Fruit fly (Drosophila melanogaster): Measurements from ENCODE around the gene CG13999.

dm6 chr2L:5961169-5961918, 5.1 kb upstream of the CG13999 start:
- no peak for TF ChIP-seq pad (GFP tag; optimal IDR thresholded peaks at IDR 0.05)
- TF ChIP-seq CG1620 (GFP tag; optimal IDR thresholded peaks at IDR 0.05): no peak
- TF ChIP-seq cic (GFP tag; optimal IDR thresholded peaks at IDR 0.05): no peak
- TF ChIP-seq kay (GFP tag; ENCODE audit: borderline replicate concordance): no peak
- no peak for TF ChIP-seq CG11617 (GFP tag; optimal IDR thresholded peaks at IDR 0.05)
- no peak for TF ChIP-seq CG7101 (tag; optimal IDR thresholded peaks at IDR 0.05)
- no peak for TF ChIP-seq toe (GFP tag; optimal IDR thresholded peaks at IDR 0.05)
- no peak for TF ChIP-seq CG5204 (GFP tag; optimal IDR thresholded peaks at IDR 0.05)
- no peak for TF ChIP-seq ovo (GFP tag; optimal IDR thresholded peaks at IDR 0.05)

Measured in whole organism, adult.